Worm (Caenorhabditis elegans) whole organism, young adult: Measurements from ENCODE around the gene hrg-10.

Source experiments
- B0336.3 ChIP-seq: fragments of 200-800 bp; sonication (Bioruptor generic); IDR thresholded peaks from 2 replicates; pipeline ENCODE4 v1.3.6; 2022; ENCODE audit warnings: missing genetic modification characterization, missing compliant biosample characterization
- Y67H2A.10 ChIP-seq: fragments of 200-800 bp; sonication (Bioruptor generic); conservative IDR thresholded peaks from 2 replicates; pipeline ENCODE4 v1.3.6; 2022; ENCODE audit warnings: missing genetic modification reagents, missing genetic modification characterization, missing compliant biosample characterization
- him-1 ChIP-seq: sonication (generic microtip); optimal IDR thresholded peaks from 2 replicates; lab custom pipeline; 2016; ENCODE audit warnings: missing genotype, missing genetic modification reagents, missing genetic modification characterization, missing compliant biosample characterization
- nfya-2 ChIP-seq: fragments of 200-800 bp; sonication (Bioruptor generic); IDR thresholded peaks from 2 replicates; pipeline ENCODE4 v1.3.6; 2022; ENCODE audit warnings: missing genetic modification reagents, missing genetic modification characterization, missing compliant biosample characterization
- repo-1 ChIP-seq: sonication (generic microtip); optimal IDR thresholded peaks from 2 replicates; lab custom pipeline; 2017; ENCODE audit warnings: mild to moderate bottlenecking, missing genetic modification characterization, missing compliant biosample characterization

ce11 chrV:18981736-18982135 lies 24.6 kb upstream of the hrg-10 start:
- TF ChIP-seq B0336.3 = no peak
- TF ChIP-seq Y67H2A.10 (GFP tag; lab: Robert Waterston, UW) = no peak
- TF ChIP-seq him-1 = no peak
- no peak for TF ChIP-seq repo-1
- TF ChIP-seq nfya-2 (GFP tag; lab: Robert Waterston, UW) = no peak
